Fruit fly (Drosophila melanogaster): ENCODE data around the gene SA2.

Gene SA2

DNA sequence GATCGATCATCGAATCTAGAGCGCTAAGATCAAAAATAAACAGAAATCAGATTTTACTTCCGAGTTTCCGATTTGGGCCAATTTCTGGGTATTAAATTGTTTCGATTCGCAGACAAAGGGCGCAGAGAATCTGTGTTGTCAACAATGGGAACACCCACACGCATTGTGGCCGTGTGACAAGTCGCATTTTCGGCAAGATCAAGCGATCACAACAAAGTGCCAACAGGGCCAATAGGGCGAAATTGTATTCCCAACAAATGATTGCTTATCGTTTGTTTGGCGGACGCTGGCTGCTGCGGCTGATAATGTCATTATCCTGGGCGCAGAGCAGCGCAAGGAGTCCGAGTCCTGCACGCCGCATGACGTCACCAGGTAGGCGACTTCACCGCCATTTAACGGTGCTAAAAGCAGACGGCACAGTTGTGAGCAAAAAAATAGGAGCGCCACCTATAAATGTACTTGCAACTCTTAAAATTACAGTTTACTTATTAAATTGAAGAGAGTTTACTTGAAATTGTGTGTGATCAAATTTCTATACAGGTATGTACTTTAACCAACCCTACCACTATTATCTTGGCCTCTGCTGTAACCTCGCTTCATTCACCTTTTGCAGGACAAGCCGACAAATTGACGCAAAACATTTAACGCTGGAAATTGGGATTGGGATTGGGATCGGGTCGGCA, 41.5 kb upstream of the SA2 start (continued):
- peak; percentile 19 for TF ChIP-seq dm (GFP tag; optimal IDR thresholded peaks at IDR 0.05)
- TF ChIP-seq CG11085 (GFP tag; IDR thresholded peaks at IDR 0.05) = no peak
- TF ChIP-seq CG15696 (tag; optimal IDR thresholded peaks at IDR 0.05) = peak; percentile 92
- TF ChIP-seq Opbp (GFP tag; IDR thresholded peaks at IDR 0.05; ENCODE audit: partially characterized antibody) = no peak
- peak; percentile 64; the same call in 2 of the 3 replicates for TF ChIP-seq CG14050 (GFP tag; IDR thresholded peaks at IDR 0.05)

DNA sequence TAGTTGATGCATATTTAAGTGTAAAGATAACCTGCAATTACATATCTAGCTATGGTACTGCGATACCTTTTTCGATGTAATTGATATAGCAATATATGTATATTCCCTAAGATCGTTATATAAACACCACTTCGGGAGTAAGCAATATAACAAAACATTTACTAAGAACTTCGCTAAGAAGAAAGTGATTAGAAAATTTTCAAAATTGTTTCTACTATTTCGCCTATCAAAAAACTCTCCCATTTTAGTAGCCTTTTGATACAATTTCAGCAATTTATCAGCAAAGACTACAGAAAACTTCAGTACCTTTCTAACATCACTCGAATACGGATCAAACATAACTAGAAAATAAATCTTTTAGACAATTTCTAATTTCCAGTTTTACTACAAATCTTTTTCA, 39.6 kb upstream of the SA2 start, which contains the start of gene robl62A:
Gene robl62A, plus strand, starts transcription at position 301 of the 400 bp plus-strand sequence.
- no peak for TF ChIP-seq Xbp1 (GFP tag; optimal IDR thresholded peaks at IDR 0.05)
- TF ChIP-seq CG12104 (GFP tag; optimal IDR thresholded peaks at IDR 0.05) = no peak
- no peak for TF ChIP-seq CG6791 (GFP tag; IDR thresholded peaks at IDR 0.05; ENCODE audit: partially characterized antibody)
- TF ChIP-seq CG17912 (GFP tag; optimal IDR thresholded peaks at IDR 0.05) = no peak
- TF ChIP-seq Nf-YB (GFP tag; optimal IDR thresholded peaks at IDR 0.05) = no peak
- TF ChIP-seq CG8765 (GFP tag; IDR thresholded peaks at IDR 0.05) = no peak
- TF ChIP-seq CG10654 (GFP tag; optimal IDR thresholded peaks at IDR 0.05) = no peak
- no peak for TF ChIP-seq CG43689 (GFP tag; IDR thresholded peaks at IDR 0.05)
- no peak for TF ChIP-seq CG10565 (GFP tag; optimal IDR thresholded peaks at IDR 0.05)
- TF ChIP-seq Dip2 (GFP tag; IDR thresholded peaks at IDR 0.05) = no peak
- TF ChIP-seq caup (GFP tag; optimal IDR thresholded peaks at IDR 0.05; ENCODE audit: severe bottlenecking) = no peak
- TF ChIP-seq org-1 (GFP tag; optimal IDR thresholded peaks at IDR 0.05) = no peak
- TF ChIP-seq CG8924 (tag; optimal IDR thresholded peaks at IDR 0.05) = no peak
- no peak for TF ChIP-seq CG3847 (GFP tag; IDR thresholded peaks at IDR 0.05)
- no peak for TF ChIP-seq ci (GFP tag; IDR thresholded peaks at IDR 0.05)
- no peak for TF ChIP-seq row (GFP tag; IDR thresholded peaks at IDR 0.05)
- no peak for TF ChIP-seq prd (optimal IDR thresholded peaks at IDR 0.05)
- no peak for TF ChIP-seq prd (GFP tag; IDR thresholded peaks at IDR 0.05)
- no peak for TF ChIP-seq CG13775 (GFP tag; optimal IDR thresholded peaks at IDR 0.05)
- TF ChIP-seq CG8089 (GFP tag; optimal IDR thresholded peaks at IDR 0.05) = no peak
- TF ChIP-seq Hmx (GFP tag; optimal IDR thresholded peaks at IDR 0.05) = no peak

DNA sequence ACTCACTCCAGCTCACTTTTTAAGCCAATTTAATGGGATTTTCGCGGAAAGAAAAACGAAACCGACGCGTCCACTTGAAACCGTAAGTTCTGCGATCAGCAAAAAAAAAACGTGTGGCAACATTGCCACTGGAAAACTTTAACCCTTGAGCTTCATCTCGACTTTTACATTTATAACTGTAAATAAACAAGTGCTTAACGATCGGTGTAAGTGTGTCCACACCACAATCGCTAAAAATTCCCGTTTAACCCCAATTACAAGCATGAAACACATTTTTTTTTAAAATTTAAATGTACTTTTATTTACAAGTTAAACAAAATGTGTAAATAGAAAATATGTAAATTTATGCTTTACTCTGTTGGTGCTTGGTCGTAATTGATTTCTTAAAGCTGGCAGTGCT, 37.5 kb upstream of the SA2 start, which contains the start of gene Ptp61F:
Gene Ptp61F, minus strand, starts transcription at position 101 of the 400 bp plus-strand sequence.
- TF ChIP-seq B-H2 (GFP tag; optimal IDR thresholded peaks at IDR 0.05) = no peak
- no peak for TF ChIP-seq cas (GFP tag; IDR thresholded peaks at IDR 0.05)
- TF ChIP-seq CG14710 (tag; optimal IDR thresholded peaks at IDR 0.05) = peak; percentile 48
- TF ChIP-seq crol (GFP tag; IDR thresholded peaks at IDR 0.05) = 0 out of 2 replicates have a peak, but pooled peaks have one; percentile 0
- TF ChIP-seq CG2199 (GFP tag; IDR thresholded peaks at IDR 0.05) = no peak

- TF ChIP-seq HHEX (GFP tag; optimal IDR thresholded peaks at IDR 0.05) (no peak), zen (tag; optimal IDR thresholded peaks at IDR 0.05) (peak; percentile 17)
Observed at dm6 chr3L:1471960-1472359, 34.3 kb upstream of the SA2 start, which contains the start of gene Naa30B. Gene Naa30B, minus strand, starts transcription at chr3L:1472060.

- no peak for TF ChIP-seq CG14050 (GFP tag; IDR thresholded peaks at IDR 0.05)
- peak; percentile 94 for TF ChIP-seq zen (tag; optimal IDR thresholded peaks at IDR 0.05)
- TF ChIP-seq klu (GFP tag; IDR thresholded peaks at IDR 0.05) = 0 out of 2 replicates have a peak, but pooled peaks have one; percentile 17
Observed at dm6 chr3L:1471037-1471436, 33.4 kb upstream of the SA2 start.
